Worm (Caenorhabditis elegans) whole organism, L2 larva: ENCODE data around the gene flr-4.

Source experiments
- C34F6.9 ChIP-seq: fragments of 150-350 bp; optimal IDR thresholded peaks from 2 replicates; lab custom pipeline; 2014; ENCODE audit warnings: missing biosample characterization, missing genetic modification characterization
- F13H6.1 ChIP-seq: sonication (generic microtip); optimal IDR thresholded peaks from 2 replicates; lab custom pipeline; 2016; ENCODE audit warnings: missing genetic modification characterization, missing compliant biosample characterization
- Y55F3AM.14 ChIP-seq: fragments of 200-800 bp; sonication (Bioruptor generic); optimal IDR thresholded peaks from 2 replicates; lab custom pipeline; 2018; ENCODE audit warnings: mild to moderate bottlenecking, missing genetic modification characterization, missing compliant biosample characterization
- ZK546.5 ChIP-seq: sonication (generic microtip); optimal IDR thresholded peaks from 2 replicates; lab custom pipeline; 2017; ENCODE audit warnings: missing biosample characterization, missing genetic modification characterization
- alr-1 ChIP-seq: fragments of 150-350 bp; optimal IDR thresholded peaks from 2 replicates; lab custom pipeline; 2014; ENCODE audit warnings: missing biosample characterization, missing genetic modification characterization
- aly-2 ChIP-seq: fragments of 150-350 bp; optimal IDR thresholded peaks from 2 replicates; lab custom pipeline; 2014; ENCODE audit warnings: missing biosample characterization, missing genetic modification characterization
- ama-1 ChIP-seq: fragments of 150-350 bp; optimal IDR thresholded peaks from 2 replicates; lab custom pipeline; 2018; ENCODE audit warnings: inconsistent platforms
- blmp-1 ChIP-seq: sonication (generic microtip); optimal IDR thresholded peaks from 2 replicates; lab custom pipeline; 2017; ENCODE audit warnings: missing genetic modification characterization, mild to moderate bottlenecking, missing compliant biosample characterization, antibody characterized with exemption, moderate library complexity; ENCODE audit not compliant: insufficient read depth
- ceh-16 ChIP-seq: fragments of 150-350 bp; optimal IDR thresholded peaks from 2 replicates; lab custom pipeline; 2014; ENCODE audit warnings: missing biosample characterization, missing genetic modification characterization
- ceh-82 ChIP-seq: fragments of 150-350 bp; optimal IDR thresholded peaks from 2 replicates; lab custom pipeline; 2014; ENCODE audit warnings: missing biosample characterization, missing genetic modification characterization
- crh-2 ChIP-seq: sonication (generic microtip); optimal IDR thresholded peaks from 2 replicates; lab custom pipeline; 2017; ENCODE audit warnings: missing biosample characterization, missing genetic modification characterization
- dmd-4 ChIP-seq: sonication (generic microtip); optimal IDR thresholded peaks from 2 replicates; lab custom pipeline; 2017; ENCODE audit warnings: missing biosample characterization, missing genetic modification characterization
- elt-1 ChIP-seq: fragments of 150-350 bp; optimal IDR thresholded peaks from 2 replicates; lab custom pipeline; 2014; ENCODE audit warnings: missing biosample characterization, missing genetic modification characterization
- elt-3 ChIP-seq: sonication (generic microtip); optimal IDR thresholded peaks from 2 replicates; lab custom pipeline; 2017; ENCODE audit warnings: missing biosample characterization, missing genetic modification characterization
- fos-1 ChIP-seq: fragments of 150-350 bp; optimal IDR thresholded peaks from 2 replicates; lab custom pipeline; 2014; ENCODE audit warnings: missing biosample characterization, missing genetic modification characterization
- gmeb-1 ChIP-seq: fragments of 150-350 bp; optimal IDR thresholded peaks from 2 replicates; lab custom pipeline; 2014; ENCODE audit warnings: missing biosample characterization, missing genetic modification characterization
- lin-11 ChIP-seq: fragments of 150-350 bp; sonication (generic microtip); optimal IDR thresholded peaks from 2 replicates; lab custom pipeline; 2014; ENCODE audit warnings: missing biosample characterization, missing genetic modification characterization, inconsistent platforms, mixed read lengths
- lin-39 ChIP-seq: fragments of 150-350 bp; optimal IDR thresholded peaks from 2 replicates; lab custom pipeline; 2014; ENCODE audit warnings: missing biosample characterization, missing genetic modification reagents, missing genetic modification characterization
- lsy-2 ChIP-seq, 2 experiments: fragments of 150-350 bp in 1 of 2; sonication (generic microtip) in 1 of 2; optimal IDR thresholded peaks; 2 replicates each; lab custom pipeline; 2014 to 2017; ENCODE audit warnings: missing biosample characterization in 2 of 2, missing genetic modification characterization in 2 of 2
- mbf-1 ChIP-seq: sonication (generic microtip); optimal IDR thresholded peaks from 2 replicates; lab custom pipeline; 2017; ENCODE audit warnings: missing biosample characterization, missing genetic modification characterization
- nhr-10 ChIP-seq: sonication (generic microtip); optimal IDR thresholded peaks from 2 replicates; lab custom pipeline; 2017; ENCODE audit warnings: missing biosample characterization, missing genetic modification characterization
- nhr-11 ChIP-seq: fragments of 150-350 bp; optimal IDR thresholded peaks from 2 replicates; lab custom pipeline; 2014; ENCODE audit warnings: missing biosample characterization, missing genetic modification characterization
- nhr-129 ChIP-seq: fragments of 150-350 bp; optimal IDR thresholded peaks from 2 replicates; lab custom pipeline; 2014; ENCODE audit warnings: missing biosample characterization, missing genetic modification characterization
- nhr-21 ChIP-seq: fragments of 150-350 bp; optimal IDR thresholded peaks from 2 replicates; lab custom pipeline; 2014; ENCODE audit warnings: missing biosample characterization, missing genetic modification characterization
- nhr-23 ChIP-seq: fragments of 150-350 bp; optimal IDR thresholded peaks from 2 replicates; lab custom pipeline; 2014; ENCODE audit warnings: missing biosample characterization, missing genetic modification reagents, missing genetic modification characterization
- nhr-237 ChIP-seq: fragments of 150-350 bp; optimal IDR thresholded peaks from 2 replicates; lab custom pipeline; 2014; ENCODE audit warnings: missing biosample characterization, missing genetic modification characterization
- nhr-6 ChIP-seq: fragments of 150-350 bp; optimal IDR thresholded peaks from 2 replicates; lab custom pipeline; 2014; ENCODE audit warnings: missing biosample characterization, missing genetic modification characterization
- nhr-77 ChIP-seq: fragments of 150-350 bp; optimal IDR thresholded peaks from 2 replicates; lab custom pipeline; 2014; ENCODE audit warnings: missing biosample characterization, missing genetic modification characterization
- sem-4 ChIP-seq: fragments of 150-350 bp; optimal IDR thresholded peaks from 2 replicates; lab custom pipeline; 2014; ENCODE audit warnings: missing biosample characterization, missing genetic modification reagents, missing genetic modification characterization
- skn-1 ChIP-seq: sonication (generic microtip); optimal IDR thresholded peaks from 2 replicates; lab custom pipeline; 2017; ENCODE audit warnings: missing biosample characterization, missing genetic modification characterization
- snpc-4 ChIP-seq: fragments of 150-350 bp; optimal IDR thresholded peaks from 2 replicates; lab custom pipeline; 2014; ENCODE audit warnings: missing biosample characterization, missing genetic modification characterization
- unc-39 ChIP-seq: fragments of 150-350 bp; optimal IDR thresholded peaks from 2 replicates; lab custom pipeline; 2014; ENCODE audit warnings: missing biosample characterization, missing genetic modification characterization
- unc-62 ChIP-seq: fragments of 150-350 bp; optimal IDR thresholded peaks from 2 replicates; lab custom pipeline; 2014; ENCODE audit warnings: missing biosample characterization, missing genetic modification reagents, missing genetic modification characterization
- zag-1 ChIP-seq: fragments of 150-350 bp; optimal IDR thresholded peaks from 2 replicates; lab custom pipeline; 2014; ENCODE audit warnings: missing biosample characterization, missing genetic modification characterization
- ztf-1 ChIP-seq: fragments of 200-800 bp; sonication (Bioruptor generic); conservative IDR thresholded peaks from 2 replicates; pipeline ENCODE4 v1.3.6; 2022; ENCODE audit warnings: missing genetic modification characterization, missing compliant biosample characterization
- ztf-11 ChIP-seq: sonication (generic microtip); optimal IDR thresholded peaks from 2 replicates; lab custom pipeline; 2017; ENCODE audit warnings: missing biosample characterization, missing genetic modification characterization
- ztf-4 ChIP-seq: fragments of 150-350 bp; optimal IDR thresholded peaks from 2 replicates; lab custom pipeline; 2014; ENCODE audit warnings: missing biosample characterization, missing genetic modification characterization

flr-4 gene

DNA sequence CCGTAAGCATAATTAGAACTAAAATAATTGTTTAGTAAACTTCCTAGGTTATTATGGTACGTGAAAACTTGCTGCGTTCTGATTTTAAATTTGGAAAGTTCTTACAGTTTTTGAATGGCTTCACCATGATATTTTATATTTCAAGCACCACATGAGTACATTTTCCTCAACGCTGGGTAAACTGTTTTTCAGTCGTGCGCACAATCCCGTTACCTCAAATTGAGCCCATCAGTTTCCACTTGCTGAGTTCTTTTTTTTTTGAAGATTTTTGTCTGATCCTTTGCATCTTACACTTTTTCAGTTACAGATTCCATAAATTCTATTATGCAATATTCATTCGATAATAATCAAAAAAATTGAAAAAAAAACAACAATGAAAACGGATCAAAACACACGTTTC lies 31.3 kb downstream of the flr-4 start:
- TF ChIP-seq sem-4 (tag; lab: Kevin White, UChicago) (no peak), alr-1 (tag; lab: Kevin White, UChicago) (no peak), blmp-1 (tag; lab: Kevin White, UChicago) (no peak), ztf-1 (no peak), ztf-11 (tag; lab: Kevin White, UChicago) (no peak), unc-62 (GFP tag; lab: Kevin White, UChicago) (no peak), nhr-237 (tag; lab: Kevin White, UChicago) (no peak), crh-2 (tag; lab: Kevin White, UChicago) (no peak), ztf-4 (tag; lab: Kevin White, UChicago) (no peak), aly-2 (tag; lab: Kevin White, UChicago) (no peak), snpc-4 (no peak), Y55F3AM.14 (GFP tag; lab: Kevin White, UChicago) (no peak), elt-3 (tag; lab: Kevin White, UChicago) (no peak)
- TF ChIP-seq, all 48 proteins: peak for 0

DNA sequence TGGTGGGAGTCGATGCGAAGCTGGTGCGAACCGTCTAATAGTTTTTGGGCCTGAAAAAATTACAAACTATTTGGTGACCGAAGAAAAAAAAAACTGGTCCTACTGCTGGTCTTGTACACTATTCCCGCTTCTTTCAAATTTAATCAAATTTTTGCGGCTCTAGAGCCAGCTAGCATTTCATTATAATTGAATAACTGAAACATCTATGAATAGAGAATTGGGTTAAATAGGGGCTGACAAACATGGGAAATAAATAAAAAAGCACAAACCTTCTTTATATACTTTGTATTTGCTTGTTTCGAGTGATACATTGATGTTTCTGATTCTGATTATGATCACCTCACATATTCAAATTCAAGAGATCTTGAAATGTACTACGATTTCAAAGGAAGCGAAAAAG lies 35.9 kb downstream of the flr-4 start:
- TF ChIP-seq F13H6.1 (tag; lab: Kevin White, UChicago) (no peak), zag-1 (tag; lab: Kevin White, UChicago) (no peak), sem-4 (tag; lab: Kevin White, UChicago) (no peak), ZK546.5 (tag; lab: Kevin White, UChicago) (no peak), skn-1 (tag; lab: Kevin White, UChicago) (no peak), nhr-77 (tag; lab: Kevin White, UChicago) (no peak), fos-1 (tag; lab: Kevin White, UChicago) (no peak), unc-62 (GFP tag; lab: Kevin White, UChicago) (no peak), dmd-4 (tag; lab: Kevin White, UChicago) (no peak), lsy-2 (tag; optimal IDR thresholded peaks at IDR 0.05; lab: Kevin White, UChicago) (no peak), nhr-6 (tag; lab: Kevin White, UChicago) (no peak), nhr-11 (no peak), nhr-10 (tag; lab: Kevin White, UChicago) (no peak)

ce11 chrX:15126736-15127135 lies 37.5 kb downstream of the flr-4 start:
- TF ChIP-seq unc-39 (tag; lab: Kevin White, UChicago): no peak
- no peak for TF ChIP-seq snpc-4
- TF ChIP-seq Y55F3AM.14 (GFP tag; lab: Kevin White, UChicago): no peak
- no peak for TF ChIP-seq ceh-82 (tag; lab: Kevin White, UChicago)
- TF ChIP-seq nhr-129 (tag; lab: Kevin White, UChicago): no peak
- TF ChIP-seq lin-11: no peak
- no peak for TF ChIP-seq dmd-4 (tag; lab: Kevin White, UChicago)
- TF ChIP-seq ama-1 (lab: Kevin White, UChicago): no peak
- TF ChIP-seq nhr-21 (tag; lab: Kevin White, UChicago): no peak
- TF ChIP-seq fos-1 (tag; lab: Kevin White, UChicago): no peak
- TF ChIP-seq ceh-16: no peak
- TF ChIP-seq nhr-23 (tag; lab: Kevin White, UChicago): no peak
- no peak for TF ChIP-seq nhr-77 (tag; lab: Kevin White, UChicago)
- TF ChIP-seq ztf-4 (tag; lab: Kevin White, UChicago): no peak
- no peak for TF ChIP-seq mbf-1 (tag; lab: Kevin White, UChicago)
- TF ChIP-seq elt-3 (tag; lab: Kevin White, UChicago): no peak
- TF ChIP-seq lin-39 (tag; lab: Kevin White, UChicago): no peak
- TF ChIP-seq zag-1 (tag; lab: Kevin White, UChicago): no peak
- no peak for TF ChIP-seq ZK546.5 (tag; lab: Kevin White, UChicago)

DNA sequence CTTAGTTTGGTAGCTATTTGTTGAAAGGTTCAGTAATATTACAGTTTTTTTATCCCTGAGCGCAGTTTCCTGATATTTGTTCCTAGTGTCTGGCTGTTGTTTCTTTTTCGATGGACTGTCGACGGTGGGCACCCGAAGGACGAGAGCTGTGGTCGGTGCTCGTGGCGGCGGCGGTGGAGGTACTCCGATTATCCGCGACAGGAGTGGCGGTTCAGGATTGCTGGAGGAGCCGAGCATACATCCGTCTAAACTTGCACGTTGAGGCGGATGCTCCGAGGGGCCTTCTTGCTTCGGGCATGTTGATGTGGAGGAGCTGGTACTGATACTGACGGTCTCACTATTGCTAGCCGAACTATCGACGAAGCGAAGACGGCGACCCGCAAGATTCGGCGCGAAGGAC lies 38.1 kb downstream of the flr-4 start:
- no peak for TF ChIP-seq crh-2 (tag; lab: Kevin White, UChicago)
- no peak for TF ChIP-seq F13H6.1 (tag; lab: Kevin White, UChicago)
- TF ChIP-seq C34F6.9: no peak
- TF ChIP-seq nhr-77 (tag; lab: Kevin White, UChicago): no peak
- no peak for TF ChIP-seq fos-1 (tag; lab: Kevin White, UChicago)
- no peak for TF ChIP-seq ZK546.5 (tag; lab: Kevin White, UChicago)
- TF ChIP-seq elt-1 (tag; lab: Kevin White, UChicago): no peak
- no peak for TF ChIP-seq nhr-237 (tag; lab: Kevin White, UChicago)
- TF ChIP-seq nhr-6 (tag; lab: Kevin White, UChicago): no peak
- no peak for TF ChIP-seq ama-1 (lab: Kevin White, UChicago)
- TF ChIP-seq gmeb-1: no peak
